Worm (Caenorhabditis elegans) whole organism, late embryonic: ENCODE data around the gene srt-44.
"Not testable (repeated sequence)": the region's sequence is repeated elsewhere in the genome, so short reads cannot be mapped to it uniquely, and the experiment has no call there.

Source experiments
- K02D7.2 ChIP-seq: sonication (generic microtip); optimal IDR thresholded peaks from 2 replicates; lab custom pipeline; 2017; ENCODE audit warnings: mild to moderate bottlenecking, missing genetic modification characterization, missing compliant biosample characterization
- K09A11.1 ChIP-seq: sonication (generic microtip); optimal IDR thresholded peaks from 2 replicates; lab custom pipeline; 2017; ENCODE audit warnings: antibody characterized with exemption, mild to moderate bottlenecking, missing genetic modification characterization, missing compliant biosample characterization; ENCODE audit not compliant: insufficient read depth
- ahr-1 ChIP-seq: sonication (generic microtip); optimal IDR thresholded peaks from 2 replicates; lab custom pipeline; 2016; ENCODE audit warnings: missing genetic modification characterization, missing compliant biosample characterization
- ceh-14 ChIP-seq: sonication (generic microtip); optimal IDR thresholded peaks from 2 replicates; lab custom pipeline; 2016; ENCODE audit warnings: missing genotype, missing genetic modification characterization, missing compliant biosample characterization
- ceh-18 ChIP-seq: sonication (generic microtip); optimal IDR thresholded peaks from 2 replicates; lab custom pipeline; 2016; ENCODE audit warnings: missing genetic modification characterization, missing compliant biosample characterization
- ceh-22 ChIP-seq: sonication (generic microtip); optimal IDR thresholded peaks from 2 replicates; lab custom pipeline; 2017; ENCODE audit warnings: missing biosample characterization, missing genetic modification characterization
- ceh-31 ChIP-seq: sonication (generic microtip); optimal IDR thresholded peaks from 2 replicates; lab custom pipeline; 2016; ENCODE audit warnings: missing genetic modification characterization, missing compliant biosample characterization
- ceh-34 ChIP-seq: sonication (generic microtip); optimal IDR thresholded peaks from 2 replicates; lab custom pipeline; 2016; ENCODE audit warnings: mild to moderate bottlenecking, missing genetic modification characterization, missing compliant biosample characterization
- ceh-45 ChIP-seq: fragments of 200-800 bp; sonication (Bioruptor generic); IDR thresholded peaks from 2 replicates; pipeline ENCODE4 v1.3.6; 2022; ENCODE audit warnings: missing genetic modification reagents, missing genetic modification characterization, missing compliant biosample characterization
- ceh-6 ChIP-seq: fragments of 200-800 bp; sonication (Bioruptor generic); optimal IDR thresholded peaks from 2 replicates; lab custom pipeline; 2018; ENCODE audit warnings: mild to moderate bottlenecking, missing genetic modification characterization, missing compliant biosample characterization
- dve-1 ChIP-seq: sonication (generic microtip); optimal IDR thresholded peaks from 2 replicates; lab custom pipeline; 2017; ENCODE audit warnings: antibody characterized with exemption, mild to moderate bottlenecking, missing genetic modification characterization, missing compliant biosample characterization
- elt-4 ChIP-seq: sonication (generic microtip); optimal IDR thresholded peaks from 2 replicates; lab custom pipeline; 2016; ENCODE audit warnings: missing genetic modification characterization, missing compliant biosample characterization
- ets-4 ChIP-seq: sonication (generic microtip); optimal IDR thresholded peaks from 2 replicates; lab custom pipeline; 2016; ENCODE audit warnings: missing genetic modification characterization, missing compliant biosample characterization
- eyg-1 ChIP-seq: sonication (generic microtip); optimal IDR thresholded peaks from 2 replicates; lab custom pipeline; 2016; ENCODE audit warnings: missing genotype, missing genetic modification characterization, missing compliant biosample characterization
- fax-1 ChIP-seq: sonication (generic microtip); optimal IDR thresholded peaks from 2 replicates; lab custom pipeline; 2016; ENCODE audit warnings: missing genotype, missing genetic modification characterization, missing compliant biosample characterization
- fkh-10 ChIP-seq: fragments of 150-350 bp; optimal IDR thresholded peaks from 2 replicates; lab custom pipeline; 2014; ENCODE audit warnings: missing biosample characterization, missing genetic modification reagents, missing genetic modification characterization
- gmeb-2 ChIP-seq: sonication (generic microtip); optimal IDR thresholded peaks from 2 replicates; lab custom pipeline; 2016; ENCODE audit warnings: missing genetic modification characterization, inconsistent platforms, missing compliant biosample characterization
- hlh-13 ChIP-seq: fragments of 200-800 bp; sonication (Bioruptor generic); optimal IDR thresholded peaks from 2 replicates; lab custom pipeline; 2018; ENCODE audit warnings: mild to moderate bottlenecking, missing genetic modification characterization, missing compliant biosample characterization
- hlh-15 ChIP-seq: sonication (generic microtip); optimal IDR thresholded peaks from 2 replicates; lab custom pipeline; 2016; ENCODE audit warnings: missing genetic modification characterization, missing compliant biosample characterization
- madf-2 ChIP-seq: sonication (generic microtip); optimal IDR thresholded peaks from 2 replicates; lab custom pipeline; 2017; ENCODE audit warnings: missing genetic modification characterization, missing compliant biosample characterization
- mec-3 ChIP-seq: sonication (generic microtip); optimal IDR thresholded peaks from 2 replicates; lab custom pipeline; 2016; ENCODE audit warnings: borderline replicate concordance, missing genetic modification characterization, missing compliant biosample characterization
- nhr-11 ChIP-seq: fragments of 150-350 bp; optimal IDR thresholded peaks from 2 replicates; lab custom pipeline; 2014; ENCODE audit warnings: missing biosample characterization, missing genetic modification characterization
- odd-2 ChIP-seq: sonication (generic microtip); optimal IDR thresholded peaks from 2 replicates; lab custom pipeline; 2017; ENCODE audit warnings: antibody characterized with exemption, mild to moderate bottlenecking, missing genetic modification characterization, missing compliant biosample characterization
- pag-3 ChIP-seq: sonication (generic microtip); optimal IDR thresholded peaks from 2 replicates; lab custom pipeline; 2016; ENCODE audit warnings: missing compliant biosample characterization, missing genetic modification characterization, borderline replicate concordance
- pha-4 ChIP-seq: fragments of 150-350 bp; optimal IDR thresholded peaks from 2 replicates; lab custom pipeline; 2018; ENCODE audit warnings: missing biosample characterization, missing genetic modification reagents, missing genetic modification characterization
- pros-1 ChIP-seq: fragments of 150-350 bp; optimal IDR thresholded peaks from 2 replicates; lab custom pipeline; 2014; ENCODE audit warnings: missing biosample characterization, missing genetic modification reagents, missing genetic modification characterization
- ref-2 ChIP-seq: sonication (generic microtip); optimal IDR thresholded peaks from 2 replicates; lab custom pipeline; 2016; ENCODE audit warnings: missing genetic modification characterization, missing compliant biosample characterization
- sdc-2 ChIP-seq: sonication (generic microtip); optimal IDR thresholded peaks from 2 replicates; lab custom pipeline; 2016; ENCODE audit warnings: missing genotype, missing genetic modification characterization, missing compliant biosample characterization
- tbx-2 ChIP-seq: sonication (generic microtip); optimal IDR thresholded peaks from 2 replicates; lab custom pipeline; 2016; ENCODE audit warnings: missing genetic modification characterization, missing compliant biosample characterization
- tbx-7 ChIP-seq: sonication (generic microtip); optimal IDR thresholded peaks from 2 replicates; lab custom pipeline; 2016; ENCODE audit warnings: missing genotype, missing genetic modification characterization, missing compliant biosample characterization
- unc-3 ChIP-seq, 2 experiments: fragments of 200-800 bp in 1 of 2; sonication (Bioruptor generic) in 1 of 2; sonication (generic microtip) in 1 of 2; conservative IDR thresholded peaks in 1 of 2; optimal IDR thresholded peaks in 1 of 2; 2 replicates each; pipeline versions ENCODE4 v1.3.6 to Lab custom; 2016 to 2022; ENCODE audit warnings: missing compliant biosample characterization in 2 of 2, missing genetic modification characterization in 2 of 2, missing genetic modification reagents in 1 of 2
- unc-42 ChIP-seq: sonication (generic microtip); optimal IDR thresholded peaks from 2 replicates; lab custom pipeline; 2016; ENCODE audit warnings: missing genotype, missing genetic modification characterization, missing compliant biosample characterization
- unc-86 ChIP-seq: sonication (generic microtip); optimal IDR thresholded peaks from 2 replicates; lab custom pipeline; 2016; ENCODE audit warnings: missing genetic modification characterization, missing compliant biosample characterization
- zip-5 ChIP-seq: sonication (generic microtip); optimal IDR thresholded peaks from 2 replicates; lab custom pipeline; 2016; ENCODE audit warnings: missing genetic modification characterization, missing compliant biosample characterization

Gene srt-44

DNA sequence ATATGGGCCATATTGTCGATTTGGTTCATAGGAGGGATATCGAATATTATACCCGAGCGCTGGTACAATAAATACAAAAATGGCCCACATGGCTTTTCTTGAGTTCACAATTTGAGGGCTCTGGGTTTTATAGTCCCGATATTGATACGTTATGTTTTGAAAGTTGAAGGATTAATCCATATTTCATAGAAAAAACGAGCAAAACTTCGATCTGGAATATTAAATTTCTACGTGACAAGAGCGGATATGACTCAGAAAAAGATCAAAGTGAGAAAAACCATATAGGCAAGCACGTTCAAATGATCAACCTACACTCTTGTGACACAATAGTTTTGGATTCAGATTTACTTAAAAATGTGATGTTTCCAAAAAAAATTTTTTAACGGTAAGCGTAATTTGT, 28.3 kb downstream of the srt-44 start, which contains the start of gene col-135:
col-135 (minus strand) TSS at position 101 of the 400 bp plus-strand sequence.
- TF ChIP-seq K09A11.1 (tag; lab: Kevin White, UChicago) (no peak), odd-2 (tag; lab: Kevin White, UChicago) (no peak)

DNA sequence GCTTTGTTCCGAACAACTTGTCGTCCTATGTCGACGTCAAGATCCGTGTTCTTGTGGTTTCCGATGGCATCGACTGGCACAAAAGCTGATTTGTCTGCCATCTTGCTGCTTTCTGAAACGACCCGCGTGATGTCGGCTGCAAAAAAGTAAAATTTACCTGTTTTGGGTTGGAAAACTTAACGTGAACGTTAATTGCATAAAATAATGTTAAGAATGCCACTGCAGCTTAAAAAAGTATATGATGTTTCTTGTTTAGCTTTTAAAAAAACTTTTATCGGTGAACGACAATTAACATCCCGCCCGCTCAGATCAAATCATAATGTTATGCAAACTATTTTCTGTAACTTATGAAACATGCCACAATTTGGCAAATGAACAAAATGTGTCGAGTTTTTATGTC, 30.5 kb downstream of the srt-44 start, which contains the start of gene M199.8:
M199.8 (minus strand) TSS at position 101 of the 400 bp plus-strand sequence.
- not testable (repeated sequence) for TF ChIP-seq tbx-7 (tag; lab: Kevin White, UChicago); dve-1; odd-2 (tag; lab: Kevin White, UChicago)

DNA sequence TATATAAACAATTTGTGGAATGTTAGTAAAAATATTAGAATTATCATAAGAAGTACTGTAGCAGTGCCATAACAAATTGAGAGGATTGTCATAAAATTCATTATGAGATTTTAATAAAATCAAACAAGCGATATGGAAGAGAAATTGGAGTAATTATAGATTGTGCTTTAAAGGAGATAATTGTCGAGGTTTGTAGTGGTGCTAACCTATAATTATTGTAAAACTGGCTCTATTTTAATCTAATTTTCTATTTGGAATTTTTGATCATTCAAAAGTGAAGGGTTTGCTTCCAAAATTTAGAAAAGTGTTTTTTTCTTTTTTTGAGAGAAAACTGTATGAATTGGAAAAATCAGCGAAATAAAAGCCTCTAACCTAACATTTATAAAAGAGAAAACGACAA, 37.4 kb downstream of the srt-44 start, which contains the start of gene srg-51:
srg-51 (minus strand) TSS at position 101 of the 400 bp plus-strand sequence.
- TF ChIP-seq nhr-11 (tag; lab: Kevin White, UChicago), result no peak
- TF ChIP-seq odd-2 (tag; lab: Kevin White, UChicago), result no peak
- no peak for TF ChIP-seq hlh-15 (tag; lab: Kevin White, UChicago)
- no peak for TF ChIP-seq fkh-10
- no peak for TF ChIP-seq unc-42 (tag; lab: Kevin White, UChicago)
- TF ChIP-seq unc-3 (GFP tag; conservative IDR thresholded peaks at IDR 0.05; lab: Robert Waterston, UW), result no peak
- no peak for TF ChIP-seq unc-3 (tag; optimal IDR thresholded peaks at IDR 0.05; lab: Kevin White, UChicago)
- no peak for TF ChIP-seq zip-5 (tag; lab: Kevin White, UChicago)
- TF ChIP-seq sdc-2 (tag; lab: Kevin White, UChicago), result no peak
- TF ChIP-seq hlh-13 (GFP tag; lab: Kevin White, UChicago), result no peak
- TF ChIP-seq dve-1, result no peak
- TF ChIP-seq ceh-14 (tag; lab: Kevin White, UChicago), result no peak
- TF ChIP-seq unc-86 (tag; lab: Kevin White, UChicago), result no peak
- no peak for TF ChIP-seq ref-2 (tag; lab: Kevin White, UChicago)
- TF ChIP-seq gmeb-2 (tag; lab: Kevin White, UChicago), result no peak
- TF ChIP-seq K02D7.2 (tag; lab: Kevin White, UChicago), result no peak
- no peak for TF ChIP-seq eyg-1 (tag; lab: Kevin White, UChicago)
- no peak for TF ChIP-seq ceh-22 (tag; lab: Kevin White, UChicago)

DNA sequence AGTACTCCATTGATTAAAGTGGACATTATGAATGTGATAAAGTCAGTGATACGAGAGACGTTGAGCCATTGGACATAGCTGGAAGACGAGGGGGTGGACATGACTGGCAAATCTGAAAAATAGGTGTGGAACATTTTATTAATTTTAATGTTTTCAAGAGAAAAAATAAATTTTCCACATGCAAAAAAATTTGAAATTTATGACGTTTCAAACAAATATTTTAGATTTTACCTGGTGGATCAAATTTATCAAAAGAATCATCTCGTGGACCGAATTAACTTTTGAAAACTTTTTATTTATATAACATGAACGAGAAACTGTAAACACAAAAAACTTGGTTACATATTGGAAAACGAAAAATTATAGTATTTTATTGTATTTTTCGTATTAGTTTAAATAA, 43.7 kb downstream of the srt-44 start, which contains the start of gene str-78:
str-78 (minus strand) TSS at position 101 of the 400 bp plus-strand sequence.
- no peak for TF ChIP-seq unc-3 (GFP tag; conservative IDR thresholded peaks at IDR 0.05; lab: Robert Waterston, UW)
- no peak for TF ChIP-seq unc-3 (tag; optimal IDR thresholded peaks at IDR 0.05; lab: Kevin White, UChicago)
- no peak for TF ChIP-seq nhr-11 (tag; lab: Kevin White, UChicago)
- no peak for TF ChIP-seq madf-2 (tag; lab: Kevin White, UChicago)
- TF ChIP-seq ets-4 (tag; lab: Kevin White, UChicago), result no peak
- TF ChIP-seq fkh-10, result no peak
- no peak for TF ChIP-seq fax-1 (tag; lab: Kevin White, UChicago)
- TF ChIP-seq mec-3, result no peak
- TF ChIP-seq elt-4 (tag; lab: Kevin White, UChicago), result no peak
- no peak for TF ChIP-seq ceh-31 (tag; lab: Kevin White, UChicago)
- TF ChIP-seq ceh-34 (tag; lab: Kevin White, UChicago), result no peak
- no peak for TF ChIP-seq pha-4 (tag; lab: Kevin White, UChicago)
- TF ChIP-seq ceh-6 (GFP tag; lab: Kevin White, UChicago), result no peak
- TF ChIP-seq pros-1 (tag; lab: Kevin White, UChicago), result no peak
- TF ChIP-seq ceh-45 (GFP tag; lab: Robert Waterston, UW), result no peak
- TF ChIP-seq tbx-2 (tag; lab: Kevin White, UChicago), result no peak
- TF ChIP-seq K02D7.2 (tag; lab: Kevin White, UChicago), result no peak
- no peak for TF ChIP-seq pag-3 (tag; lab: Kevin White, UChicago)
- no peak for TF ChIP-seq ceh-18 (tag; lab: Kevin White, UChicago)
- no peak for TF ChIP-seq ahr-1 (tag; lab: Kevin White, UChicago)
- TF ChIP-seq unc-86 (tag; lab: Kevin White, UChicago), result no peak
